Worm (Caenorhabditis elegans) whole organism, L4 larva: Measurements from ENCODE around the gene his-60.
A peak's percentile ranks its signal among the peaks of the same experiment; 100 is the strongest.

ENCODE experiments used
- D1046.2 ChIP-seq: fragments of 200-800 bp; sonication (Bioruptor generic); IDR thresholded peaks from 2 replicates; pipeline ENCODE4 v1.3.6; 2022; ENCODE audit warnings: missing genetic modification characterization, missing compliant biosample characterization
- T20F7.1 ChIP-seq: fragments of 200-800 bp; sonication (Bioruptor generic); optimal IDR thresholded peaks from 2 replicates; lab custom pipeline; 2018; ENCODE audit warnings: mild to moderate bottlenecking, missing genetic modification characterization, missing compliant biosample characterization
- T26A8.4 ChIP-seq: fragments of 200-800 bp; sonication (Bioruptor generic); IDR thresholded peaks from 2 replicates; pipeline ENCODE4 v1.3.6; 2022; ENCODE audit warnings: missing genetic modification characterization, missing compliant biosample characterization
- Y105C5A.15 ChIP-seq: fragments of 200-800 bp; sonication (Bioruptor generic); IDR thresholded peaks from 2 replicates; pipeline ENCODE4 v1.3.6; 2022; ENCODE audit warnings: missing genetic modification characterization, missing compliant biosample characterization
- Y48G9A.11 ChIP-seq: fragments of 200-800 bp; sonication (Bioruptor generic); IDR thresholded peaks from 2 replicates; pipeline ENCODE4 v1.3.6; 2022; ENCODE audit warnings: missing genetic modification reagents, missing genetic modification characterization, missing compliant biosample characterization
- ZK337.2 ChIP-seq: fragments of 200-800 bp; sonication (Bioruptor generic); IDR thresholded peaks from 2 replicates; pipeline ENCODE4 v1.3.6; 2022; ENCODE audit warnings: missing genetic modification reagents, missing genetic modification characterization, missing compliant biosample characterization
- ama-1 ChIP-seq: fragments of 150-350 bp; optimal IDR thresholded peaks from 2 replicates; lab custom pipeline; 2014; ENCODE audit warnings: inconsistent platforms, mixed read lengths
- arid-1 ChIP-seq: fragments of 200-800 bp; sonication (Bioruptor generic); conservative IDR thresholded peaks from 2 replicates; pipeline ENCODE4 v1.3.6; 2022; ENCODE audit warnings: missing genetic modification reagents, missing genetic modification characterization, missing compliant biosample characterization
- ceh-44 ChIP-seq: fragments of 200-800 bp; sonication (Bioruptor generic); IDR thresholded peaks from 2 replicates; pipeline ENCODE4 v1.3.6; 2022; ENCODE audit warnings: missing genetic modification reagents, missing genetic modification characterization, missing compliant biosample characterization
- ceh-62 ChIP-seq: sonication (generic microtip); optimal IDR thresholded peaks from 2 replicates; lab custom pipeline; 2017; ENCODE audit warnings: missing biosample characterization, missing genetic modification characterization
- ceh-82 ChIP-seq: sonication (generic microtip); optimal IDR thresholded peaks from 2 replicates; lab custom pipeline; 2017; ENCODE audit warnings: missing biosample characterization, missing genetic modification characterization
- daf-16 ChIP-seq, 3 experiments: sonication (generic microtip); optimal IDR thresholded peaks; 2 replicates each; lab custom pipeline; 2016 to 2017; ENCODE audit warnings: missing genetic modification characterization in 3 of 3, missing genetic modification reagents in 3 of 3, mild to moderate bottlenecking in 2 of 3, missing compliant biosample characterization in 2 of 3, missing biosample characterization in 1 of 3, moderate library complexity in 1 of 3
- dmd-6 ChIP-seq: fragments of 200-800 bp; sonication (Bioruptor generic); IDR thresholded peaks from 2 replicates; pipeline ENCODE4 v1.3.6; 2022; ENCODE audit warnings: missing genetic modification reagents, missing genetic modification characterization, missing compliant biosample characterization
- dpl-1 ChIP-seq: fragments of 150-350 bp; optimal IDR thresholded peaks from 2 replicates; lab custom pipeline; 2014; ENCODE audit warnings: missing biosample characterization, missing genetic modification reagents, missing genetic modification characterization
- duxl-1 ChIP-seq: sonication (generic microtip); optimal IDR thresholded peaks from 2 replicates; lab custom pipeline; 2016; ENCODE audit warnings: mild to moderate bottlenecking, missing genetic modification characterization, moderate library complexity, missing compliant biosample characterization; ENCODE audit not compliant: poor library complexity
- dve-1 ChIP-seq: sonication (generic microtip); optimal IDR thresholded peaks from 2 replicates; lab custom pipeline; 2017; ENCODE audit warnings: antibody characterized with exemption, mild to moderate bottlenecking, missing genetic modification characterization, missing compliant biosample characterization; ENCODE audit not compliant: insufficient read depth
- fos-1 ChIP-seq: fragments of 150-350 bp; optimal IDR thresholded peaks from 2 replicates; lab custom pipeline; 2014; ENCODE audit warnings: missing biosample characterization, missing genetic modification characterization
- hlh-11 ChIP-seq: fragments of 200-800 bp; sonication (Bioruptor generic); optimal IDR thresholded peaks from 2 replicates; lab custom pipeline; 2018; ENCODE audit warnings: mild to moderate bottlenecking, missing genetic modification characterization, missing compliant biosample characterization
- hlh-30 ChIP-seq: sonication (generic microtip); optimal IDR thresholded peaks from 2 replicates; lab custom pipeline; 2017; ENCODE audit warnings: antibody characterized with exemption, mild to moderate bottlenecking, missing genetic modification characterization, missing compliant biosample characterization; ENCODE audit not compliant: insufficient read depth
- jun-1 ChIP-seq: fragments of 150-350 bp; optimal IDR thresholded peaks from 2 replicates; lab custom pipeline; 2014; ENCODE audit warnings: missing biosample characterization, missing genetic modification reagents, missing genetic modification characterization
- lim-7 ChIP-seq: fragments of 200-800 bp; sonication (Bioruptor generic); IDR thresholded peaks from 2 replicates; pipeline ENCODE4 v1.3.6; 2022; ENCODE audit warnings: missing genetic modification characterization, missing compliant biosample characterization
- lin-29 ChIP-seq: fragments of 200-800 bp; sonication (Bioruptor generic); IDR thresholded peaks from 2 replicates; pipeline ENCODE4 v1.3.6; 2022; ENCODE audit warnings: missing genetic modification reagents, missing genetic modification characterization, missing compliant biosample characterization
- lin-38 ChIP-seq: fragments of 200-800 bp; sonication (Bioruptor generic); IDR thresholded peaks from 2 replicates; pipeline ENCODE4 v1.3.6; 2022; ENCODE audit warnings: missing genetic modification reagents, missing genetic modification characterization, missing compliant biosample characterization
- lin-39 ChIP-seq: fragments of 150-350 bp; optimal IDR thresholded peaks from 2 replicates; lab custom pipeline; 2014; ENCODE audit warnings: missing biosample characterization, missing genetic modification reagents, missing genetic modification characterization
- lir-3 ChIP-seq: sonication (generic microtip); optimal IDR thresholded peaks from 2 replicates; lab custom pipeline; 2016; ENCODE audit warnings: mild to moderate bottlenecking, missing genetic modification characterization, missing compliant biosample characterization
- lsy-2 ChIP-seq, 2 experiments: fragments of 150-350 bp in 1 of 2; sonication (generic microtip) in 1 of 2; optimal IDR thresholded peaks; 2 replicates each; lab custom pipeline; 2014 to 2017; ENCODE audit warnings: missing biosample characterization in 2 of 2, missing genetic modification characterization in 2 of 2
- madf-5 ChIP-seq, 2 experiments: fragments of 200-800 bp; sonication (Bioruptor generic); IDR thresholded peaks; 2 replicates each; pipeline ENCODE4 v1.3.6; 2022; ENCODE audit warnings: missing compliant biosample characterization in 2 of 2, missing genetic modification characterization in 2 of 2
- mdl-1 ChIP-seq, 2 experiments: fragments of 150-350 bp in 1 of 2; sonication (generic microtip) in 1 of 2; optimal IDR thresholded peaks; 2 replicates each; lab custom pipeline; 2014 to 2017; ENCODE audit warnings: missing biosample characterization in 2 of 2, missing genetic modification characterization in 2 of 2
- mdt-29 ChIP-seq: fragments of 200-800 bp; sonication (Bioruptor generic); IDR thresholded peaks from 2 replicates; pipeline ENCODE4 v1.3.6; 2022; ENCODE audit warnings: missing genetic modification reagents, missing genetic modification characterization, missing compliant biosample characterization
- mep-1 ChIP-seq: fragments of 150-350 bp; sonication (generic microtip); optimal IDR thresholded peaks from 3 replicates; lab custom pipeline; 2014; ENCODE audit warnings: missing biosample characterization, missing genetic modification characterization
- mxl-3 ChIP-seq: fragments of 200-800 bp; sonication (Bioruptor generic); optimal IDR thresholded peaks from 2 replicates; lab custom pipeline; 2018; ENCODE audit warnings: mild to moderate bottlenecking, missing genetic modification characterization, missing compliant biosample characterization
- nhr-11 ChIP-seq: fragments of 150-350 bp; optimal IDR thresholded peaks from 2 replicates; lab custom pipeline; 2014; ENCODE audit warnings: missing biosample characterization, missing genetic modification characterization
- nhr-28 ChIP-seq: fragments of 150-350 bp; optimal IDR thresholded peaks from 2 replicates; lab custom pipeline; 2014; ENCODE audit warnings: missing biosample characterization, missing genetic modification characterization
- nhr-41 ChIP-seq: fragments of 200-800 bp; sonication (Bioruptor generic); IDR thresholded peaks from 2 replicates; pipeline ENCODE4 v1.3.6; 2022; ENCODE audit warnings: missing genetic modification reagents, missing genetic modification characterization, missing compliant biosample characterization
- nhr-48 ChIP-seq: sonication (generic microtip); optimal IDR thresholded peaks from 2 replicates; lab custom pipeline; 2016; ENCODE audit warnings: mild to moderate bottlenecking, missing genetic modification characterization, missing compliant biosample characterization
- nhr-76 ChIP-seq: fragments of 150-350 bp; optimal IDR thresholded peaks from 2 replicates; lab custom pipeline; 2014; ENCODE audit warnings: missing biosample characterization, missing genetic modification characterization
- nhr-77 ChIP-seq: fragments of 150-350 bp; optimal IDR thresholded peaks from 2 replicates; lab custom pipeline; 2014; ENCODE audit warnings: missing biosample characterization, missing genetic modification characterization
- pha-4 ChIP-seq, 2 experiments: fragments of 150-350 bp in 1 of 2; fragments of 200-800 bp in 1 of 2; sonication (Bioruptor generic) in 1 of 2; IDR thresholded peaks in 1 of 2; optimal IDR thresholded peaks in 1 of 2; 2 replicates each; pipeline versions ENCODE4 v1.3.6 to Lab custom; 2014 to 2022; ENCODE audit warnings: missing genetic modification characterization in 2 of 2, missing genetic modification reagents in 2 of 2, missing biosample characterization in 1 of 2, missing compliant biosample characterization in 1 of 2
- sdz-12 ChIP-seq: fragments of 200-800 bp; sonication (Bioruptor generic); optimal IDR thresholded peaks from 2 replicates; lab custom pipeline; 2018; ENCODE audit warnings: mild to moderate bottlenecking, missing genetic modification characterization, missing compliant biosample characterization
- tag-97 ChIP-seq: fragments of 200-800 bp; sonication (Bioruptor generic); IDR thresholded peaks from 2 replicates; pipeline ENCODE4 v1.3.6; 2022; ENCODE audit warnings: missing genetic modification characterization, missing compliant biosample characterization
- unc-62 ChIP-seq, 3 experiments: fragments of 150-350 bp in 1 of 3; sonication (generic microtip); optimal IDR thresholded peaks in 2 of 3; peaks in 1 of 3; 1 replicate in 1 of 3; 2 replicates in 2 of 3; lab custom pipeline; 2014 to 2017; ENCODE audit warnings: missing biosample characterization in 3 of 3, missing genetic modification characterization in 3 of 3, missing genetic modification reagents in 3 of 3, missing genotype in 1 of 3
- zag-1 ChIP-seq: fragments of 150-350 bp; optimal IDR thresholded peaks from 2 replicates; lab custom pipeline; 2014; ENCODE audit warnings: missing biosample characterization, missing genetic modification characterization
- zfp-3 ChIP-seq: fragments of 200-800 bp; sonication (Bioruptor generic); conservative IDR thresholded peaks from 2 replicates; pipeline ENCODE4 v1.3.6; 2022; ENCODE audit warnings: missing genetic modification reagents, missing genetic modification characterization, missing compliant biosample characterization
- ztf-7 ChIP-seq: fragments of 150-350 bp; optimal IDR thresholded peaks from 2 replicates; lab custom pipeline; 2014; ENCODE audit warnings: missing biosample characterization, missing genetic modification characterization

Gene his-60

DNA sequence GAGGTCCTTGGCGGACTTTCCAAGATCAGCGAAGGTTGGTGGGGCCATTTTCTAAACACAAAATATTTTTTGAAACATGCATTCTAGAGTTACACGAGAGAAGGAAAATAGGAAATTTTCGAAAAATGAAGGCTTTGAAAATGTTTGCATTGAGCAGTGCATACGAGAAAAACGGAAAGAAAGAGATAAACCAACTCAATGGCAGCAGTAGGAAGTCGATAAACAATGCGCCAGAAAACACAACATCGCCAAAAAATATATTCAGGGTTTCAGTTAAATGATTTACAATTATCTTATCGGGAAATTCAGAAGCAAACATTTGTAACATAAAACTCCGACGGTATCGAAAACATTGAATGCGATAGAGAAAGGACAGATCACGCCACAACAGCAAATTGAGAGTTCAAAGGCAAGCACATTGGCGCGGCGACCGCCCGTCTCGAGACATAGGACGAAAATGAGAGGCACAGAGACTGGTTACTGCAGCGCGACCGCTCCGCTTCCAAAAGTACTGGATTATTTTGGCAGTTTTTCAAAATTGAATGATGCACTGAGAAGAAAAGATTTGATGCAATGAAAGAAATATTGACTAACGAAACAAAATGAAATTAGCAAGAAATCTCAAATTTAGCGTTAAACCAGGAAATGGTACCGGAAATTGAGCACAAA lies 20.2 kb upstream of the his-60 start, which contains the start of the genes vdac-1 and R05G6.5 (continued):
- TF ChIP-seq mdl-1 (tag; optimal IDR thresholded peaks at IDR 0.05; lab: Kevin White, UChicago) (peak in 1 of 2 experiments; percentile 78), tag-97 (GFP tag; lab: Robert Waterston, UW) (no peak), zfp-3 (GFP tag; lab: Robert Waterston, UW) (peak; percentile 69), dpl-1 (GFP tag; lab: Kevin White, UChicago) (peak; percentile 89), ceh-82 (tag; lab: Kevin White, UChicago) (no peak), D1046.2 (GFP tag; lab: Robert Waterston, UW) (no peak), unc-62 (GFP tag; optimal IDR thresholded peaks at IDR 0.05 in 1 of 2; lab: Kevin White, UChicago) (no peak), unc-62 (tag; optimal IDR thresholded peaks at IDR 0.05; lab: Kevin White, UChicago) (no peak), lin-38 (GFP tag; lab: Robert Waterston, UW) (peak; percentile 67), ceh-44 (GFP tag; lab: Robert Waterston, UW) (no peak), jun-1 (no peak), nhr-41 (GFP tag; lab: Robert Waterston, UW) (peak; percentile 49; the same call in 1 of the 2 replicates), T26A8.4 (GFP tag; lab: Robert Waterston, UW) (peak; percentile 59), lir-3 (no peak), ZK337.2 (GFP tag; lab: Robert Waterston, UW) (no peak), hlh-11 (tag; lab: Kevin White, UChicago) (peak; percentile 95), arid-1 (GFP tag; lab: Robert Waterston, UW) (no peak), lim-7 (GFP tag; lab: Robert Waterston, UW) (peak; percentile 13; the same call in 1 of the 2 replicates), nhr-48 (tag; lab: Kevin White, UChicago) (peak; percentile 11), duxl-1 (tag; lab: Kevin White, UChicago) (peak; percentile 16), hlh-30 (tag; lab: Kevin White, UChicago) (peak; percentile 92), zag-1 (tag; lab: Kevin White, UChicago) (no peak), mdt-29 (no peak), sdz-12 (GFP tag; lab: Kevin White, UChicago) (no peak), mep-1 (tag; lab: Kevin White, UChicago) (peak; percentile 91), ztf-7 (tag; lab: Kevin White, UChicago) (peak; percentile 22), Y48G9A.11 (no peak), dmd-6 (GFP tag; lab: Robert Waterston, UW) (peak; percentile 88), lin-29 (GFP tag; lab: Robert Waterston, UW) (0 out of 2 replicates have a peak, but pooled peaks have one; percentile 22), ceh-62 (tag; lab: Kevin White, UChicago) (no peak), lin-39 (tag; lab: Kevin White, UChicago) (no peak), nhr-76 (no peak)

DNA sequence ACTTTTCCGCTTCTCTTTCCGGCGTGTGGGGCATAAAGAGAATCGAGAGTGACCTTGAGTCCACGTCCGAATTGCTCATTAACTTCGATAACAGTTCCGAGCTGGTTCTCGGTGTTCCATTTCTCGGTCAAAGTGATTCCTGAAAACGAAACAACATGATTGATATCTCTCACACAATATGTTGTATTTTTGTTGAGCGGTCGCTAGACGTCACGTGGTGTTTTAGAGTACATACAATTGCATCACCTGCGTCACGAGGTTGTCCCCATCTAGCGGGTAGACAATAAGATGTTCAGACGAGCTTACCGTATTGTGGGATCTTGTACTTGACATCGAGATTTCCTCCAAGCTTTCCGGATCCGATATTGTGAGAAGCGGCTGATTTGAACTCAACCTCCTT lies 19.5 kb upstream of the his-60 start:
- TF ChIP-seq lsy-2 (tag; optimal IDR thresholded peaks at IDR 0.05; lab: Kevin White, UChicago) (peak; percentile 13 to 52), ama-1 (lab: Kevin White, UChicago) (peak; percentile 33), madf-5 (GFP tag; IDR thresholded peaks at IDR 0.05; lab: Robert Waterston, UW) (no peak), mxl-3 (GFP tag; lab: Kevin White, UChicago) (peak; percentile 43), T20F7.1 (peak; percentile 7), dve-1 (tag; lab: Kevin White, UChicago) (peak; percentile 42), mep-1 (tag; lab: Kevin White, UChicago) (peak; percentile 28), nhr-77 (peak; percentile 24), hlh-30 (tag; lab: Kevin White, UChicago) (peak; percentile 88), Y105C5A.15 (GFP tag; lab: Robert Waterston, UW) (no peak), nhr-48 (tag; lab: Kevin White, UChicago) (peak; percentile 39), duxl-1 (tag; lab: Kevin White, UChicago) (peak; percentile 17), unc-62 (GFP tag; optimal IDR thresholded peaks at IDR 0.05 in 1 of 2; lab: Kevin White, UChicago) (peak in 1 of 2 experiments; percentile 96), unc-62 (tag; optimal IDR thresholded peaks at IDR 0.05; lab: Kevin White, UChicago) (no peak), fos-1 (tag; lab: Kevin White, UChicago) (no peak), dmd-6 (GFP tag; lab: Robert Waterston, UW) (peak; percentile 55), nhr-28 (tag; lab: Kevin White, UChicago) (peak; percentile 62), ceh-44 (GFP tag; lab: Robert Waterston, UW) (no peak), mdl-1 (tag; optimal IDR thresholded peaks at IDR 0.05; lab: Kevin White, UChicago) (peak in 1 of 2 experiments; percentile 48), nhr-11 (tag; lab: Kevin White, UChicago) (peak; percentile 34), pha-4 (GFP tag; IDR thresholded peaks at IDR 0.05; lab: Robert Waterston, UW) (no peak), pha-4 (tag; optimal IDR thresholded peaks at IDR 0.05; lab: Kevin White, UChicago) (no peak), daf-16 (GFP tag; optimal IDR thresholded peaks at IDR 0.05; lab: Kevin White, UChicago) (peak in 1 of 2 experiments; percentile 6), daf-16 (tag; optimal IDR thresholded peaks at IDR 0.05; lab: Kevin White, UChicago) (peak; percentile 55), hlh-11 (tag; lab: Kevin White, UChicago) (peak; percentile 71), dpl-1 (GFP tag; lab: Kevin White, UChicago) (peak; percentile 2)
